Worm (Caenorhabditis elegans): ENCODE data around the gene R10F2.6.

The R10F2.6 gene

DNA sequence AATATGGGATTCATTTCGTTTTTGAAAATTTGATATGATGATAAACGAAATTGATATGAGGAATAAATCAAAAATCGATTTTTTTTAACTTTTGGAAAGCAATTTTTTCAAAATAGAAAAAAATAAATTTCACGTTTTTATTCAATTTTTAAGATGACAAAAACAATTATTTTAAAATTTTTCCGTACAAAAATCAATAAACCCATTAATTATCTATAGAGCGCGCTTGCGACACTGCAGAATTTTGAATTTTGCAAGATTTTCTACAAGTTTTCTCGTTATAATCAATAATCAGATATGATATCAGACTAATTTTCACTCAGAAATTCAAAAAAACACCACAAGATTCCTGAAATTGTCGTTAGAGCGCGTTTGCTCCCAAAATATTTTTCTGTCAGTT lies at the start of gene R10F2.6:
TSS of gene R10F2.6 (minus strand) at position 101 of the 400 bp plus-strand sequence.
- no peak for TF ChIP-seq scrt-1 (GFP tag; IDR thresholded peaks at IDR 0.05)
- no peak for TF ChIP-seq pes-1 (GFP tag; IDR thresholded peaks at IDR 0.05)
- TF ChIP-seq tbx-37 (GFP tag; conservative IDR thresholded peaks at IDR 0.05) = no peak
- TF ChIP-seq tra-4 (tag; optimal IDR thresholded peaks at IDR 0.05) = no peak
- no peak for TF ChIP-seq aly-1 (tag; optimal IDR thresholded peaks at IDR 0.05)
- no peak for TF ChIP-seq ets-7 (tag; optimal IDR thresholded peaks at IDR 0.05)
- TF ChIP-seq ceh-13 (GFP tag; optimal IDR thresholded peaks at IDR 0.05) = no peak
- TF ChIP-seq F13C5.2 (tag; optimal IDR thresholded peaks at IDR 0.05) = no peak
- TF ChIP-seq ceh-36 (tag; optimal IDR thresholded peaks at IDR 0.05) = no peak
- no peak for TF ChIP-seq hmbx-1 (tag; optimal IDR thresholded peaks at IDR 0.05)
- TF ChIP-seq ama-1 (optimal IDR thresholded peaks at IDR 0.05) = no peak

ce11 chrIII:2992234-2992633 lies 48.3 kb upstream of the R10F2.6 start:
- TF ChIP-seq sea-1 (GFP tag; conservative IDR thresholded peaks at IDR 0.05) (no peak), tbx-11 (GFP tag; IDR thresholded peaks at IDR 0.05) (no peak), F13C5.2 (tag; optimal IDR thresholded peaks at IDR 0.05) (no peak), hmbx-1 (tag; optimal IDR thresholded peaks at IDR 0.05) (no peak), tbx-37 (GFP tag; conservative IDR thresholded peaks at IDR 0.05) (no peak), tra-4 (tag; optimal IDR thresholded peaks at IDR 0.05) (no peak), scrt-1 (GFP tag; IDR thresholded peaks at IDR 0.05) (no peak), ets-7 (tag; optimal IDR thresholded peaks at IDR 0.05) (no peak), hnd-1 (tag; optimal IDR thresholded peaks at IDR 0.05) (no peak), flt-1 (GFP tag; IDR thresholded peaks at IDR 0.05) (no peak), ama-1 (optimal IDR thresholded peaks at IDR 0.05) (no peak), ceh-13 (GFP tag; optimal IDR thresholded peaks at IDR 0.05) (no peak), hmg-4 (GFP tag; optimal IDR thresholded peaks at IDR 0.05) (no peak), pes-1 (GFP tag; IDR thresholded peaks at IDR 0.05) (no peak), ceh-36 (tag; optimal IDR thresholded peaks at IDR 0.05) (no peak), B0310.2 (tag; optimal IDR thresholded peaks at IDR 0.05) (no peak), aly-1 (tag; optimal IDR thresholded peaks at IDR 0.05) (no peak)

DNA sequence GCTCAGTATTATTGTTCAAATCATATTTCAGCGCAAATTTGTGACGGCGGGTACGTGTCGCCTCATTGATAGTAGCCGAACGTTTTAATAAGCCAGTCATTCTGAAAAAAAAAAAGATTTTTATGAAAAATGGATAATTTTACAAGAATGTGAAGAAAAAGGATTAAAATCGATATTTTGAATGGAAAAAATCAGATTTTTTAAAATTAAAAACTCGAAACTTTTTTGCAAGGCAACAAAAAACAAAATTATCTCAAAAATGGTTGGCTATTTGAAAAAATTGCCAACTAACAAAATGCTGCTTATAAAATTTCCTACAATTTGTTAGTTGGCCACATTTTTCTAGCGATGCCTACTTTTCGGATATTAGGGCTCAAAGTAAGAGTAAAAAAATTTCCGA lies 46.1 kb upstream of the R10F2.6 start, which contains the start of gene Y55D5A.4:
TSS of gene Y55D5A.4 (minus strand) at position 101 of the 400 bp plus-strand sequence.
- no peak for TF ChIP-seq ama-1 (optimal IDR thresholded peaks at IDR 0.05)
- TF ChIP-seq ets-7 (tag; optimal IDR thresholded peaks at IDR 0.05) = no peak
- no peak for TF ChIP-seq pes-1 (GFP tag; IDR thresholded peaks at IDR 0.05)
- no peak for TF ChIP-seq hnd-1 (tag; optimal IDR thresholded peaks at IDR 0.05)
- no peak for TF ChIP-seq ceh-36 (tag; optimal IDR thresholded peaks at IDR 0.05)

ce11 chrIII:2983044-2983443 lies 39.1 kb upstream of the R10F2.6 start:
- TF ChIP-seq B0310.2 (tag; optimal IDR thresholded peaks at IDR 0.05) (no peak), pes-1 (GFP tag; IDR thresholded peaks at IDR 0.05) (no peak), ceh-13 (GFP tag; optimal IDR thresholded peaks at IDR 0.05) (no peak), aly-1 (tag; optimal IDR thresholded peaks at IDR 0.05) (no peak), hnd-1 (tag; optimal IDR thresholded peaks at IDR 0.05) (no peak), ceh-36 (tag; optimal IDR thresholded peaks at IDR 0.05) (no peak), scrt-1 (GFP tag; IDR thresholded peaks at IDR 0.05) (no peak), tbx-37 (GFP tag; conservative IDR thresholded peaks at IDR 0.05) (no peak), hmg-4 (GFP tag; optimal IDR thresholded peaks at IDR 0.05) (no peak), hmbx-1 (tag; optimal IDR thresholded peaks at IDR 0.05) (no peak), tra-4 (tag; optimal IDR thresholded peaks at IDR 0.05) (no peak), ama-1 (optimal IDR thresholded peaks at IDR 0.05) (no peak), flt-1 (GFP tag; IDR thresholded peaks at IDR 0.05) (no peak), tbx-11 (GFP tag; IDR thresholded peaks at IDR 0.05) (no peak), F13C5.2 (tag; optimal IDR thresholded peaks at IDR 0.05) (no peak), ets-7 (tag; optimal IDR thresholded peaks at IDR 0.05) (no peak), sea-1 (GFP tag; conservative IDR thresholded peaks at IDR 0.05) (no peak)

DNA sequence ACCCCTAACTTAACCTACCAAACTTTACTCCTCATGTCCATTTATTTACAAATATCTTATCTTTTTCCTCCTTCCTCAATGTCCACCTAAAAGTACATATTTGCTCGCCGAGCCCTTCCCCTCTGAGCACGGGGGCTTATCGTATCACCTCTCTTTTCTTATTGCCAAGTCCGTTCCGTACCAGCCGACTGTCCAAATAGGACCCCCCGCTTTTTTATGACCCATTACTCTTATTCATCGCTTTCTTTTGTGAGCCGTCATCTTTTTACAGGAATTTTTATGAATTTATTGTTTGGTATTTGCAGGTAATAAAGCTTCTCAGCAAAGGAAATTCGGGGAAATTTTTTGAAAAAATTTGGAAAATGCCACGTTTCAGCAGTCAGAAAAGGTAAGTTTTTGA lies 38.2 kb upstream of the R10F2.6 start, which contains the start of gene Y55D5A.1:
TSS of gene Y55D5A.1 (plus strand) at position 301 of the 400 bp plus-strand sequence.
- TF ChIP-seq ets-7 (tag; optimal IDR thresholded peaks at IDR 0.05) (no peak), tbx-11 (GFP tag; IDR thresholded peaks at IDR 0.05) (no peak), ceh-13 (GFP tag; optimal IDR thresholded peaks at IDR 0.05) (no peak), hmg-4 (GFP tag; optimal IDR thresholded peaks at IDR 0.05) (no peak), sea-1 (GFP tag; conservative IDR thresholded peaks at IDR 0.05) (no peak), ama-1 (optimal IDR thresholded peaks at IDR 0.05) (no peak), scrt-1 (GFP tag; IDR thresholded peaks at IDR 0.05) (no peak)

DNA sequence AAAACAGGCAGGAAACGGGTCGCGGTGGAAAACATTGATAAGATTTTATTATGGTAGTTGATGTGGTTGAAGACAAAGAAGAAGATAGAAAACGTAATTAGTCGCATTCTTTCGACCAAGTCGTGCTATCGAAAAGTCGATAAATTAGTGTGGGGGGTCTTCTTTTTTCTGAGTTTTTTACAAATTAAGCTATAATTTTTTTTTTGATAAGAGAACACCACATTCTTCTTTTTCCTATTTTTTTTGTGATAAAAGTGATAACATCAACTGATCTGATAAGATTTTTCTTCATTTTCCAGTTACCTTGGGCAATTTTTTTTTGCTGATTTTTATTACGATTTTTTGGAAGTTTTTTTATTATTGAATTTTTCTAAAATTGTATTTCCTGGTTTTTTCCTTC lies 37.0 kb upstream of the R10F2.6 start:
- TF ChIP-seq tbx-37 (GFP tag; conservative IDR thresholded peaks at IDR 0.05) = no peak
- no peak for TF ChIP-seq ceh-13 (GFP tag; optimal IDR thresholded peaks at IDR 0.05)
- no peak for TF ChIP-seq hmbx-1 (tag; optimal IDR thresholded peaks at IDR 0.05)
- no peak for TF ChIP-seq flt-1 (GFP tag; IDR thresholded peaks at IDR 0.05)

DNA sequence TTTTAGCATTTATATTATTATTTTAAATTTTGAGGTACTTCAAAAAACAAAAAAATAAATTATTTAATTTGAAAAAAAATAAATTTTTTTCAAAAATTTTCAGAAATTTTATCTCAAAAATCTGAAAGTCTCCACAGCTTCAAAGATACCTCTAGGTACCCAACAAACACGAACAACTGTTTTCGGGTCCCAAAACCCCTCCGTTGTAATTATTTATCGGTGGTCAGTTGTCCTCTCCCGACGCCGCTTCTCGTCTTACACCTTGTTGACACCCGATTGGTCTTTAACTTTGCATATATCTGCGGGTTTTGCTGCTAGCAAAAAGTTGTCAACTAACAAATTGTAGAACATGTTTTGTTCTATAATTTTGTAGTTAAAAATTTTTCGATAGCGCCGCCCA lies 32.3 kb upstream of the R10F2.6 start:
- no peak for TF ChIP-seq ceh-13 (GFP tag; optimal IDR thresholded peaks at IDR 0.05)
- no peak for TF ChIP-seq sea-1 (GFP tag; conservative IDR thresholded peaks at IDR 0.05)
- no peak for TF ChIP-seq B0310.2 (tag; optimal IDR thresholded peaks at IDR 0.05)
- no peak for TF ChIP-seq hnd-1 (tag; optimal IDR thresholded peaks at IDR 0.05)
- no peak for TF ChIP-seq hmbx-1 (tag; optimal IDR thresholded peaks at IDR 0.05)
- TF ChIP-seq ceh-36 (tag; optimal IDR thresholded peaks at IDR 0.05) = no peak
- TF ChIP-seq pes-1 (GFP tag; IDR thresholded peaks at IDR 0.05) = no peak
- TF ChIP-seq flt-1 (GFP tag; IDR thresholded peaks at IDR 0.05) = no peak
- no peak for TF ChIP-seq tbx-37 (GFP tag; conservative IDR thresholded peaks at IDR 0.05)
- no peak for TF ChIP-seq tra-4 (tag; optimal IDR thresholded peaks at IDR 0.05)
- TF ChIP-seq ama-1 (optimal IDR thresholded peaks at IDR 0.05) = no peak
- no peak for TF ChIP-seq scrt-1 (GFP tag; IDR thresholded peaks at IDR 0.05)
- TF ChIP-seq aly-1 (tag; optimal IDR thresholded peaks at IDR 0.05) = no peak
- no peak for TF ChIP-seq F13C5.2 (tag; optimal IDR thresholded peaks at IDR 0.05)

DNA sequence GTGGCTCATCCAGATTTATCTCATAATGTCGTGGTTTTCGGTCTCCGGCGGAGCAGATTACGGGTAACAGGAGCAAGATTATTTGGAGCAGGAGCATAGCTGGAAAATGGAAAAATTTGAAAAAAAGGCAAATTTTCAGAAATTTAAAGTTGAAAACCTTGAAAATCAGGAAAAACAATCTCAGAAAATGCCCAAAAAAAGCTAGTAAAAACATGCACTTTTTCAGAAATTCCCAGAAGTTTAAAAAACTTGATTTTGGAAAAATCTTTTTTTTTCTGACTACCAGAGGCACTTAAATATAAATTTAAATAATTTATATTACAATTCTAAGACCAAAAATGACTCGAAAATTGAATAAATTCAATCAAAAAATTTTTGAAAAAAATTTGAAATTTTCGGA lies 31.8 kb upstream of the R10F2.6 start, which contains the start of gene Y55D5A.3:
TSS of gene Y55D5A.3 (minus strand) at position 101 of the 400 bp plus-strand sequence.
- TF ChIP-seq tra-4 (tag; optimal IDR thresholded peaks at IDR 0.05) = no peak
- TF ChIP-seq ets-7 (tag; optimal IDR thresholded peaks at IDR 0.05) = no peak
- TF ChIP-seq sea-1 (GFP tag; conservative IDR thresholded peaks at IDR 0.05) = no peak
- no peak for TF ChIP-seq hmg-4 (GFP tag; optimal IDR thresholded peaks at IDR 0.05)
- no peak for TF ChIP-seq F13C5.2 (tag; optimal IDR thresholded peaks at IDR 0.05)
- TF ChIP-seq ceh-13 (GFP tag; optimal IDR thresholded peaks at IDR 0.05) = no peak
- no peak for TF ChIP-seq tbx-11 (GFP tag; IDR thresholded peaks at IDR 0.05)
- TF ChIP-seq pes-1 (GFP tag; IDR thresholded peaks at IDR 0.05) = no peak
- no peak for TF ChIP-seq flt-1 (GFP tag; IDR thresholded peaks at IDR 0.05)
- no peak for TF ChIP-seq aly-1 (tag; optimal IDR thresholded peaks at IDR 0.05)
- no peak for TF ChIP-seq tbx-37 (GFP tag; conservative IDR thresholded peaks at IDR 0.05)
- TF ChIP-seq hnd-1 (tag; optimal IDR thresholded peaks at IDR 0.05) = no peak
- no peak for TF ChIP-seq scrt-1 (GFP tag; IDR thresholded peaks at IDR 0.05)
- no peak for TF ChIP-seq ceh-36 (tag; optimal IDR thresholded peaks at IDR 0.05)
- TF ChIP-seq ama-1 (optimal IDR thresholded peaks at IDR 0.05) = no peak
- TF ChIP-seq B0310.2 (tag; optimal IDR thresholded peaks at IDR 0.05) = no peak
- no peak for TF ChIP-seq hmbx-1 (tag; optimal IDR thresholded peaks at IDR 0.05)
